Worm (Caenorhabditis elegans) whole organism, L1 larva: Measurements from ENCODE around the gene srd-74.

Source experiments
- C16A3.4 ChIP-seq: fragments of 150-350 bp; optimal IDR thresholded peaks from 2 replicates; lab custom pipeline; 2014; ENCODE audit warnings: missing biosample characterization, missing genetic modification characterization
- C34B4.2 ChIP-seq: sonication (generic microtip); optimal IDR thresholded peaks from 2 replicates; lab custom pipeline; 2017; ENCODE audit warnings: mild to moderate bottlenecking, missing genetic modification characterization, missing compliant biosample characterization
- Y116A8C.19 ChIP-seq: sonication (generic microtip); optimal IDR thresholded peaks from 2 replicates; lab custom pipeline; 2016; ENCODE audit warnings: missing compliant biosample characterization, missing genetic modification characterization, borderline replicate concordance
- aha-1 ChIP-seq: fragments of 150-350 bp; optimal IDR thresholded peaks from 2 replicates; lab custom pipeline; 2014; ENCODE audit warnings: missing biosample characterization, missing genetic modification characterization
- aly-2 ChIP-seq: fragments of 150-350 bp; optimal IDR thresholded peaks from 2 replicates; lab custom pipeline; 2014; ENCODE audit warnings: missing biosample characterization, missing genetic modification characterization
- ama-1 ChIP-seq: fragments of 150-350 bp; optimal IDR thresholded peaks from 2 replicates; lab custom pipeline; 2014
- blmp-1 ChIP-seq: fragments of 150-350 bp; optimal IDR thresholded peaks from 2 replicates; lab custom pipeline; 2014; ENCODE audit warnings: missing biosample characterization, missing genetic modification characterization
- ceh-63 ChIP-seq: fragments of 200-800 bp; sonication (Bioruptor generic); optimal IDR thresholded peaks from 2 replicates; lab custom pipeline; 2018; ENCODE audit warnings: mild to moderate bottlenecking, missing genetic modification characterization, missing compliant biosample characterization
- ceh-8 ChIP-seq: fragments of 200-800 bp; sonication (Bioruptor generic); optimal IDR thresholded peaks from 2 replicates; lab custom pipeline; 2018; ENCODE audit warnings: mild to moderate bottlenecking, missing genetic modification characterization, moderate library complexity, missing compliant biosample characterization
- ceh-82 ChIP-seq, 3 experiments: fragments of 150-350 bp in 1 of 3; sonication (generic microtip) in 2 of 3; optimal IDR thresholded peaks; 2 replicates each; lab custom pipeline; 2014 to 2017; ENCODE audit warnings: missing biosample characterization in 3 of 3, missing genetic modification characterization in 3 of 3
- ceh-88 ChIP-seq: fragments of 200-800 bp; sonication (Bioruptor generic); IDR thresholded peaks from 2 replicates; pipeline ENCODE4 v1.3.6; 2022; ENCODE audit warnings: missing genetic modification characterization, missing compliant biosample characterization
- ceh-90 ChIP-seq: sonication (generic microtip); optimal IDR thresholded peaks from 2 replicates; lab custom pipeline; 2016; ENCODE audit warnings: missing genetic modification characterization, missing compliant biosample characterization
- dsc-1 ChIP-seq: sonication (generic microtip); optimal IDR thresholded peaks from 2 replicates; lab custom pipeline; 2016; ENCODE audit warnings: mild to moderate bottlenecking, missing genetic modification characterization, missing compliant biosample characterization
- efl-1 ChIP-seq, 4 experiments: fragments of 150-350 bp; optimal IDR thresholded peaks in 3 of 4; peaks in 1 of 4; 1 replicate in 1 of 4; 2 replicates in 3 of 4; lab custom pipeline; 2014; ENCODE audit warnings: missing biosample characterization in 2 of 4, missing genetic modification characterization in 2 of 4, missing genetic modification reagents in 2 of 4
- egl-13 ChIP-seq: sonication (generic microtip); optimal IDR thresholded peaks from 2 replicates; lab custom pipeline; 2016; ENCODE audit warnings: missing genotype, missing genetic modification reagents, missing genetic modification characterization, missing compliant biosample characterization
- egl-27 ChIP-seq, 2 experiments: fragments of 150-350 bp in 1 of 2; sonication (generic microtip); optimal IDR thresholded peaks; 3 replicates each; lab custom pipeline; 2017 to 2018; ENCODE audit warnings: missing biosample characterization in 2 of 2, missing genetic modification characterization in 2 of 2, missing genetic modification reagents in 2 of 2
- elt-2 ChIP-seq: sonication (generic microtip); optimal IDR thresholded peaks from 2 replicates; lab custom pipeline; 2016; ENCODE audit warnings: missing genetic modification characterization, mild to moderate bottlenecking, inconsistent platforms, missing compliant biosample characterization, missing genetic modification reagents
- elt-3 ChIP-seq, 6 experiments: fragments of 150-350 bp in 1 of 6; sonication (generic microtip); optimal IDR thresholded peaks; 2 replicates each; lab custom pipeline; 2017 to 2018; ENCODE audit warnings: missing biosample characterization in 6 of 6, missing genetic modification characterization in 6 of 6, inconsistent platforms in 1 of 6
- ets-5 ChIP-seq: fragments of 200-800 bp; sonication (Bioruptor generic); IDR thresholded peaks from 2 replicates; pipeline ENCODE4 v1.3.6; 2022; ENCODE audit warnings: missing genetic modification characterization, missing compliant biosample characterization
- fkh-4 ChIP-seq: sonication (generic microtip); optimal IDR thresholded peaks from 2 replicates; lab custom pipeline; 2016; ENCODE audit warnings: missing compliant biosample characterization, missing genetic modification characterization, borderline replicate concordance
- fkh-8 ChIP-seq: sonication (generic microtip); optimal IDR thresholded peaks from 2 replicates; lab custom pipeline; 2016; ENCODE audit warnings: mild to moderate bottlenecking, missing genetic modification characterization, missing compliant biosample characterization
- fos-1 ChIP-seq: fragments of 150-350 bp; optimal IDR thresholded peaks from 2 replicates; lab custom pipeline; 2014; ENCODE audit warnings: missing biosample characterization, missing genetic modification characterization
- hlh-4 ChIP-seq: sonication (generic microtip); optimal IDR thresholded peaks from 2 replicates; lab custom pipeline; 2016; ENCODE audit warnings: mild to moderate bottlenecking, missing genetic modification characterization, missing compliant biosample characterization
- hpl-2 ChIP-seq: fragments of 150-350 bp; optimal IDR thresholded peaks from 2 replicates; lab custom pipeline; 2014; ENCODE audit warnings: missing biosample characterization, missing genetic modification reagents, missing genetic modification characterization
- irx-1 ChIP-seq: sonication (generic microtip); optimal IDR thresholded peaks from 2 replicates; lab custom pipeline; 2016; ENCODE audit warnings: missing genetic modification characterization, missing compliant biosample characterization
- jun-1 ChIP-seq: fragments of 150-350 bp; optimal IDR thresholded peaks from 2 replicates; lab custom pipeline; 2014; ENCODE audit warnings: missing biosample characterization, missing genetic modification reagents, missing genetic modification characterization
- lin-13 ChIP-seq: fragments of 150-350 bp; optimal IDR thresholded peaks from 2 replicates; lab custom pipeline; 2014; ENCODE audit warnings: missing biosample characterization, missing genetic modification reagents, missing genetic modification characterization
- lin-15B ChIP-seq: fragments of 150-350 bp; sonication (generic microtip); optimal IDR thresholded peaks from 3 replicates; lab custom pipeline; 2014; ENCODE audit warnings: missing biosample characterization, missing genetic modification characterization
- lin-35 ChIP-seq, 2 experiments: fragments of 150-350 bp; optimal IDR thresholded peaks; 2 replicates each; lab custom pipeline; 2014; ENCODE audit warnings: missing biosample characterization in 2 of 2, missing genetic modification characterization in 2 of 2, missing genetic modification reagents in 2 of 2
- lin-39 ChIP-seq: fragments of 150-350 bp; optimal IDR thresholded peaks from 2 replicates; lab custom pipeline; 2014; ENCODE audit warnings: missing biosample characterization, missing genetic modification reagents, missing genetic modification characterization
- mdl-1 ChIP-seq, 2 experiments: fragments of 150-350 bp; optimal IDR thresholded peaks; 2 replicates each; lab custom pipeline; 2014 to 2017; ENCODE audit warnings: missing biosample characterization in 2 of 2, missing genetic modification characterization in 2 of 2, inconsistent platforms in 1 of 2
- mep-1 ChIP-seq: fragments of 150-350 bp; optimal IDR thresholded peaks from 2 replicates; lab custom pipeline; 2014; ENCODE audit warnings: missing biosample characterization, missing genetic modification characterization
- nhr-11 ChIP-seq: fragments of 150-350 bp; optimal IDR thresholded peaks from 2 replicates; lab custom pipeline; 2014; ENCODE audit warnings: missing biosample characterization, missing genetic modification characterization
- nhr-19 ChIP-seq: fragments of 200-800 bp; sonication (Bioruptor generic); conservative IDR thresholded peaks from 2 replicates; pipeline ENCODE4 v1.3.6; 2022; ENCODE audit warnings: missing genetic modification characterization, missing compliant biosample characterization
- nhr-20 ChIP-seq: sonication (generic microtip); optimal IDR thresholded peaks from 2 replicates; lab custom pipeline; 2016; ENCODE audit warnings: mild to moderate bottlenecking, missing genetic modification characterization, missing compliant biosample characterization
- nhr-237 ChIP-seq: fragments of 150-350 bp; optimal IDR thresholded peaks from 2 replicates; lab custom pipeline; 2014; ENCODE audit warnings: missing biosample characterization, missing genetic modification characterization
- nhr-28 ChIP-seq: fragments of 150-350 bp; optimal IDR thresholded peaks from 2 replicates; lab custom pipeline; 2014; ENCODE audit warnings: missing biosample characterization, missing genetic modification characterization
- nhr-47 ChIP-seq: sonication (generic microtip); optimal IDR thresholded peaks from 2 replicates; lab custom pipeline; 2016; ENCODE audit warnings: mild to moderate bottlenecking, missing genetic modification characterization, moderate library complexity, missing compliant biosample characterization
- nhr-84 ChIP-seq: sonication (generic microtip); optimal IDR thresholded peaks from 2 replicates; lab custom pipeline; 2017; ENCODE audit warnings: missing biosample characterization, missing genetic modification characterization
- nhr-85 ChIP-seq: sonication (generic microtip); peaks from one replicate; lab custom pipeline; 2016; ENCODE audit warnings: missing genetic modification characterization, inconsistent platforms, missing compliant biosample characterization
- nhr-90 ChIP-seq: sonication (generic microtip); optimal IDR thresholded peaks from 2 replicates; lab custom pipeline; 2016; ENCODE audit warnings: mild to moderate bottlenecking, missing genetic modification characterization, missing compliant biosample characterization; ENCODE audit not compliant: poor library complexity
- pag-3 ChIP-seq: sonication (generic microtip); optimal IDR thresholded peaks from 2 replicates; lab custom pipeline; 2017; ENCODE audit warnings: missing genetic modification characterization, mild to moderate bottlenecking, missing compliant biosample characterization, antibody characterized with exemption, borderline replicate concordance; ENCODE audit not compliant: insufficient read depth
- pax-3 ChIP-seq: fragments of 200-800 bp; sonication (Bioruptor generic); optimal IDR thresholded peaks from 2 replicates; lab custom pipeline; 2018; ENCODE audit warnings: mild to moderate bottlenecking, missing genetic modification characterization, moderate library complexity, missing compliant biosample characterization
- snpc-4 ChIP-seq: fragments of 150-350 bp; optimal IDR thresholded peaks from 2 replicates; lab custom pipeline; 2014; ENCODE audit warnings: missing biosample characterization, missing genetic modification characterization
- swsn-7 ChIP-seq: sonication (generic microtip); optimal IDR thresholded peaks from 2 replicates; lab custom pipeline; 2016; ENCODE audit warnings: missing genetic modification characterization, missing compliant biosample characterization
- tbx-2 ChIP-seq: sonication (generic microtip); optimal IDR thresholded peaks from 2 replicates; lab custom pipeline; 2016; ENCODE audit warnings: missing genetic modification characterization, missing compliant biosample characterization
- tlp-1 ChIP-seq: fragments of 150-350 bp; optimal IDR thresholded peaks from 2 replicates; lab custom pipeline; 2014; ENCODE audit warnings: missing biosample characterization, missing genetic modification characterization
- unc-130 ChIP-seq: fragments of 150-350 bp; optimal IDR thresholded peaks from 2 replicates; lab custom pipeline; 2017; ENCODE audit warnings: missing biosample characterization, missing genetic modification characterization, inconsistent platforms
- unc-86 ChIP-seq: sonication (generic microtip); optimal IDR thresholded peaks from 2 replicates; lab custom pipeline; 2016; ENCODE audit warnings: missing genetic modification characterization, missing compliant biosample characterization
- zag-1 ChIP-seq: fragments of 150-350 bp; optimal IDR thresholded peaks from 2 replicates; lab custom pipeline; 2014; ENCODE audit warnings: missing biosample characterization, missing genetic modification characterization
- zip-4 ChIP-seq: fragments of 200-800 bp; sonication (Bioruptor generic); optimal IDR thresholded peaks from 2 replicates; lab custom pipeline; 2018; ENCODE audit warnings: mild to moderate bottlenecking, missing genetic modification characterization, moderate library complexity, missing compliant biosample characterization
- ztf-11 ChIP-seq, 2 experiments: sonication (generic microtip); optimal IDR thresholded peaks; 2 replicates each; lab custom pipeline; 2016 to 2017; ENCODE audit warnings: missing genetic modification characterization in 2 of 2, missing biosample characterization in 1 of 2, missing compliant biosample characterization in 1 of 2

srd-74 gene

ce11 chrIII:11823260-11823659, 41.4 kb downstream of the srd-74 start, which contains the start of gene C18D11.3 (continued):
- TF ChIP-seq nhr-90 (tag; lab: Kevin White, UChicago): peak; percentile 78
- TF ChIP-seq ceh-82 (tag; optimal IDR thresholded peaks at IDR 0.05; lab: Kevin White, UChicago): peak; percentile 48 to 93 (median 52)
- TF ChIP-seq ceh-63 (GFP tag; lab: Kevin White, UChicago): no peak
- TF ChIP-seq egl-13: no peak
- no peak for TF ChIP-seq ceh-90 (tag; lab: Kevin White, UChicago)
- TF ChIP-seq C16A3.4: peak; percentile 94
- TF ChIP-seq lin-15B: peak; percentile 83
- TF ChIP-seq fos-1: peak; percentile 77
- peak; percentile 97 for TF ChIP-seq unc-130 (tag; lab: Kevin White, UChicago)
- no peak for TF ChIP-seq ets-5 (GFP tag; lab: Robert Waterston, UW)
- TF ChIP-seq lin-13 (GFP tag; lab: Kevin White, UChicago): peak; percentile 91
- no peak for TF ChIP-seq hpl-2 (GFP tag; lab: Kevin White, UChicago)
- peak; percentile 90 to 93 for TF ChIP-seq lin-35 (GFP tag; optimal IDR thresholded peaks at IDR 0.05; lab: Kevin White, UChicago)
- TF ChIP-seq unc-86 (tag; lab: Kevin White, UChicago): peak; percentile 60
- peak; percentile 93 for TF ChIP-seq nhr-20 (tag; lab: Kevin White, UChicago)
- TF ChIP-seq lin-39 (tag; lab: Kevin White, UChicago): peak; percentile 44
- no peak for TF ChIP-seq ama-1 (lab: Kevin White, UChicago)
- peak in 1 of 2 experiments; percentile 22 for TF ChIP-seq ztf-11 (tag; optimal IDR thresholded peaks at IDR 0.05; lab: Kevin White, UChicago)
- TF ChIP-seq blmp-1 (tag; lab: Kevin White, UChicago): peak; percentile 74
- peak; percentile 84 to 86 for TF ChIP-seq efl-1 (optimal IDR thresholded peaks at IDR 0.05; lab: Kevin White, UChicago)
- TF ChIP-seq efl-1 (GFP tag; optimal IDR thresholded peaks at IDR 0.05 in 1 of 2; lab: Kevin White, UChicago): peak; percentile 81 to 97
- TF ChIP-seq elt-3 (tag; optimal IDR thresholded peaks at IDR 0.05; lab: Kevin White, UChicago): peak in 4 of 6 experiments; percentile 23 to 91 (median 54)
- TF ChIP-seq tlp-1 (tag; lab: Kevin White, UChicago): no peak
- TF ChIP-seq nhr-237 (tag; lab: Kevin White, UChicago): peak; percentile 16
- no peak; the same call in 1 of the 2 replicates for TF ChIP-seq ceh-88 (GFP tag; lab: Robert Waterston, UW)
- peak; percentile 27 for TF ChIP-seq aha-1 (tag; lab: Kevin White, UChicago)
- TF ChIP-seq pax-3 (tag; lab: Kevin White, UChicago): peak; percentile 55
- TF ChIP-seq pag-3 (tag; lab: Kevin White, UChicago): no peak
- no peak for TF ChIP-seq fkh-4
- TF ChIP-seq jun-1 (tag; lab: Kevin White, UChicago): peak; percentile 52
- no peak for TF ChIP-seq ceh-8 (GFP tag; lab: Kevin White, UChicago)
- TF ChIP-seq elt-2 (tag; lab: Kevin White, UChicago): peak; percentile 65
- TF ChIP-seq nhr-28 (tag; lab: Kevin White, UChicago): no peak
- peak; percentile 75 for TF ChIP-seq swsn-7 (tag; lab: Kevin White, UChicago)
- no peak for TF ChIP-seq zip-4 (GFP tag; lab: Kevin White, UChicago)
- TF ChIP-seq Y116A8C.19 (tag; lab: Kevin White, UChicago): no peak
- peak; percentile 86 for TF ChIP-seq fkh-8 (tag; lab: Kevin White, UChicago)
- peak; percentile 88 for TF ChIP-seq tbx-2 (tag; lab: Kevin White, UChicago)
- peak; percentile 94 for TF ChIP-seq mep-1 (tag; lab: Kevin White, UChicago)
- no peak for TF ChIP-seq hlh-4
- TF ChIP-seq nhr-47: peak; percentile 82
- TF ChIP-seq snpc-4: peak; percentile 88
- peak; percentile 89 for TF ChIP-seq nhr-85 (tag; lab: Kevin White, UChicago)
- no peak for TF ChIP-seq zag-1 (tag; lab: Kevin White, UChicago)
- no peak for TF ChIP-seq aly-2 (tag; lab: Kevin White, UChicago)
- TF ChIP-seq nhr-19 (GFP tag; lab: Robert Waterston, UW): peak; percentile 79
- no peak for TF ChIP-seq C34B4.2 (tag; lab: Kevin White, UChicago)
- peak; percentile 60 for TF ChIP-seq irx-1 (tag; lab: Kevin White, UChicago)
- TF ChIP-seq nhr-84 (tag; lab: Kevin White, UChicago): no peak
- TF ChIP-seq egl-27 (tag; optimal IDR thresholded peaks at IDR 0.05; lab: Kevin White, UChicago): peak; percentile 1 to 44
- TF ChIP-seq nhr-11: no peak
- TF ChIP-seq mdl-1 (tag; optimal IDR thresholded peaks at IDR 0.05; lab: Kevin White, UChicago): peak in 1 of 2 experiments; percentile 96
- TF ChIP-seq dsc-1 (tag; lab: Kevin White, UChicago): peak; percentile 67
